Fruit fly (Drosophila melanogaster): ENCODE measurements around the gene CG14570.

DNA sequence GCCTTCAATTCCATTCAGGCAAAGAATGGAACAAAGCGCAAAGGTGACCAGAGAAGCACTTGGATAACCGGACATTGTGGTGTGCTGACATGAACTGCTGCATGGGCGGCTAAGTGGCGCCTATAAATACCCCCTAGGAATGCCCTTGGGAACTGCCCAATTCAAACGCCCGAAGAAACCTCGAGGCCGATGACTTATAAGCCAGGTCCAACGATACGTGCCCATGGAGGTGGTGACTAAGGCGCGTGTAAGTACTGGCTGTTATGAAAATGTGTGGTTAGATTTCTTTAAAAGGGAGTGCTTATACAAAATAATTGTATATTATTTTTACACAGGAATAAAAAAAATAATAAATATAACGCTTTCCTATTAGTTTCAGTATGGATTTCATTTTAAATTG lies at the start of gene CG14570:
- TF ChIP-seq CG8478 (optimal IDR thresholded peaks at IDR 0.05): no peak
- no peak for TF ChIP-seq psq (optimal IDR thresholded peaks at IDR 0.05)
- no peak for TF ChIP-seq Dll (optimal IDR thresholded peaks at IDR 0.05)
